Fruit fly (Drosophila melanogaster): ENCODE data around the gene CG17105.

DNA sequence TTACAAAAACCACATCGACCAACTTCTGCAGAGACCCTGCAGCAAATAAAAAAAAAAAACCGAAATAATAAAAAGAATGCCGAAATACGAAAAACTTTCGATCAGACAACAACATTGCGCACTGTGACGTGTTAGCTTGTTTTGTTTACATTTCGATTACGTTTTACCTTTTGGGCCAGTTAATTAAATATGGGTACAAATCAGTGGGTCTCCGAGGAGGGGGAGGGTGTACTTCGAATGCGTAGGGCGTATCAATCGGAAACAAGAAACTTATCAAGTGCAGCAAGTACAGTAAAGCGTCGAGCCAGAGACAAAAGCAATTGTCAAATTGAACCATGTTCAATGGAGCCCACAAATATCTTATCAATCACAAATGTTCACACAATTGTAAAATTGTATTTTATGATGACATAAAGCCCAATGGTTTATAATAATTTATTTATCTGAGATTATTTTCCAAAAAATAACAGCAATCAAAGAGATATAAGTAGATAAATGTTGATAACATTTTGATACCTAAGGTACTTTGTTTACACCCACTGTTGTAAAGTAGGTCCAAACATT is 20.8 kb downstream of the CG17105 start, which contains the start of gene Lip1:
- TF ChIP-seq Hr83 (GFP tag; optimal IDR thresholded peaks at IDR 0.05; ENCODE audit: poor library complexity, severe bottlenecking), result no peak
- TF ChIP-seq Abd-B (GFP tag; optimal IDR thresholded peaks at IDR 0.05), result no peak
- TF ChIP-seq HLH106 (tag; optimal IDR thresholded peaks at IDR 0.05), result no peak
- no peak for TF ChIP-seq dmrt93B (GFP tag; optimal IDR thresholded peaks at IDR 0.05)
- TF ChIP-seq Sp1 (GFP tag; optimal IDR thresholded peaks at IDR 0.05), result no peak
- no peak for TF ChIP-seq dl (GFP tag; optimal IDR thresholded peaks at IDR 0.05; ENCODE audit: insufficient read depth in 1 of 2, partially characterized antibody in 2 of 2)
- no peak for TF ChIP-seq lola (GFP tag; optimal IDR thresholded peaks at IDR 0.05)
- no peak for TF ChIP-seq woc (GFP tag; optimal IDR thresholded peaks at IDR 0.05)
- TF ChIP-seq Dfd (GFP tag; optimal IDR thresholded peaks at IDR 0.05), result no peak
- no peak for TF ChIP-seq tai (GFP tag; optimal IDR thresholded peaks at IDR 0.05)
- TF ChIP-seq psq (GFP tag; optimal IDR thresholded peaks at IDR 0.05), result no peak
- no peak for TF ChIP-seq dsf (GFP tag; optimal IDR thresholded peaks at IDR 0.05; ENCODE audit: borderline replicate concordance)

Data from whole organism, wandering third instar larva.